Fruit fly (Drosophila melanogaster) whole organism, prepupa: Measurements from ENCODE around the gene Femcoat.

Source experiments
- Blimp-1 ChIP-seq: fragments of 200-800 bp; sonication (Bioruptor generic); optimal IDR thresholded peaks from 3 replicates; lab custom pipeline; 2017; ENCODE audit warnings: missing biosample characterization, missing genetic modification characterization, mild to moderate bottlenecking, moderate library complexity, missing genetic modification reagents
- CG10631 ChIP-seq: fragments of 200-800 bp; sonication (Bioruptor generic); optimal IDR thresholded peaks from 2 replicates; lab custom pipeline; 2016; ENCODE audit warnings: missing biosample characterization, missing genetic modification characterization
- CG11294 ChIP-seq: fragments of 200-800 bp; sonication (Bioruptor generic); IDR thresholded peaks from 2 replicates; pipeline ENCODE4 v1.3.6; 2022; ENCODE audit warnings: missing biosample characterization, missing genetic modification characterization
- CG11902 ChIP-seq: fragments of 200-800 bp; sonication (Bioruptor generic); optimal IDR thresholded peaks from 3 replicates; lab custom pipeline; 2016; ENCODE audit warnings: missing biosample characterization, missing genetic modification characterization
- CG15336 ChIP-seq: fragments of 200-800 bp; sonication (Bioruptor generic); IDR thresholded peaks from 2 replicates; pipeline ENCODE4 v1.3.6; 2022; ENCODE audit warnings: missing biosample characterization, missing genetic modification characterization
- CG1621 ChIP-seq: fragments of 200-800 bp; sonication (Bioruptor generic); optimal IDR thresholded peaks from 3 replicates; lab custom pipeline; 2018; ENCODE audit warnings: missing biosample characterization, mild to moderate bottlenecking, missing genetic modification characterization
- CG16779 ChIP-seq: fragments of 200-800 bp; sonication (Bioruptor generic); optimal IDR thresholded peaks from 3 replicates; lab custom pipeline; 2017; ENCODE audit warnings: missing biosample characterization, mild to moderate bottlenecking, missing genetic modification characterization
- CG3032 ChIP-seq: fragments of 200-800 bp; optimal IDR thresholded peaks from 2 replicates; lab custom pipeline; 2019; ENCODE audit warnings: missing biosample characterization, mild to moderate bottlenecking, missing genetic modification characterization, moderate library complexity
- CG31627 ChIP-seq: fragments of 200-800 bp; sonication (Bioruptor generic); optimal IDR thresholded peaks from 3 replicates; lab custom pipeline; 2016; ENCODE audit warnings: missing biosample characterization, missing genetic modification characterization
- CG32006 ChIP-seq: fragments of 200-800 bp; sonication (Bioruptor generic); optimal IDR thresholded peaks from 3 replicates; lab custom pipeline; 2017; ENCODE audit warnings: missing biosample characterization, mild to moderate bottlenecking, missing genetic modification characterization
- CG3919 ChIP-seq: fragments of 200-800 bp; sonication (Bioruptor generic); optimal IDR thresholded peaks from 3 replicates; lab custom pipeline; 2016; ENCODE audit warnings: missing biosample characterization, missing genetic modification characterization
- CG4318 ChIP-seq: fragments of 200-800 bp; sonication (Bioruptor generic); optimal IDR thresholded peaks from 3 replicates; lab custom pipeline; 2017; ENCODE audit warnings: missing biosample characterization, mild to moderate bottlenecking, missing genetic modification characterization
- CG6163 ChIP-seq: fragments of 200-800 bp; sonication (Bioruptor generic); IDR thresholded peaks from 3 replicates; pipeline ENCODE4 v1.3.6; 2022; ENCODE audit warnings: missing biosample characterization, missing genetic modification characterization
- CG6276 ChIP-seq: fragments of 200-800 bp; sonication (Bioruptor generic); optimal IDR thresholded peaks from 2 replicates; lab custom pipeline; 2017; ENCODE audit warnings: missing biosample characterization, mild to moderate bottlenecking, missing genetic modification characterization
- CG6808 ChIP-seq: fragments of 200-800 bp; sonication (Bioruptor generic); optimal IDR thresholded peaks from 3 replicates; lab custom pipeline; 2017; ENCODE audit warnings: missing biosample characterization, missing genetic modification characterization, mild to moderate bottlenecking, moderate library complexity, missing genetic modification reagents
- CG8119 ChIP-seq: fragments of 200-800 bp; sonication (Bioruptor generic); IDR thresholded peaks from 3 replicates; pipeline ENCODE4 v1.3.6; 2022; ENCODE audit warnings: missing biosample characterization, missing genetic modification characterization
- CG9139 ChIP-seq: fragments of 200-800 bp; sonication (Bioruptor generic); optimal IDR thresholded peaks from 3 replicates; lab custom pipeline; 2017; ENCODE audit warnings: missing biosample characterization, mild to moderate bottlenecking, missing genetic modification characterization
- Eip75B ChIP-seq: fragments of 200-800 bp; sonication (Bioruptor generic); optimal IDR thresholded peaks from 3 replicates; lab custom pipeline; 2016; ENCODE audit warnings: missing biosample characterization, missing genetic modification characterization
- Eip78C ChIP-seq: fragments of 200-800 bp; sonication (Bioruptor generic); peaks from one replicate; lab custom pipeline; 2016; ENCODE audit warnings: missing biosample characterization, missing genetic modification characterization
- Eip93F ChIP-seq: fragments of 200-800 bp; sonication (Bioruptor generic); optimal IDR thresholded peaks from 2 replicates; lab custom pipeline; 2016; ENCODE audit warnings: missing biosample characterization, mild to moderate bottlenecking, missing genetic modification characterization
- Ets96B ChIP-seq: fragments of 200-800 bp; optimal IDR thresholded peaks from 2 replicates; lab custom pipeline; 2019; ENCODE audit warnings: missing biosample characterization, mild to moderate bottlenecking, missing genetic modification characterization, moderate library complexity
- Gug ChIP-seq: fragments of 200-800 bp; sonication (Bioruptor generic); IDR thresholded peaks from 2 replicates; pipeline ENCODE4 v1.3.6; 2022; ENCODE audit warnings: missing biosample characterization, missing genetic modification characterization
- Hr39 ChIP-seq: fragments of 200-800 bp; sonication (Bioruptor generic); optimal IDR thresholded peaks from 2 replicates; lab custom pipeline; 2016; ENCODE audit warnings: missing biosample characterization, missing genetic modification characterization
- Hr4 ChIP-seq: fragments of 200-800 bp; sonication (Bioruptor generic); optimal IDR thresholded peaks from 3 replicates; lab custom pipeline; 2016; ENCODE audit warnings: missing biosample characterization, missing genetic modification characterization
- Lpt ChIP-seq: fragments of 200-800 bp; sonication (Bioruptor generic); optimal IDR thresholded peaks from 3 replicates; lab custom pipeline; 2016; ENCODE audit warnings: missing biosample characterization, missing genetic modification characterization
- Met ChIP-seq: fragments of 200-800 bp; sonication (Bioruptor generic); optimal IDR thresholded peaks from 3 replicates; lab custom pipeline; 2016; ENCODE audit warnings: missing biosample characterization, missing genetic modification characterization
- OdsH ChIP-seq: fragments of 200-800 bp; sonication (Bioruptor generic); optimal IDR thresholded peaks from 3 replicates; lab custom pipeline; 2016; ENCODE audit warnings: missing biosample characterization, missing genetic modification characterization
- Sox14 ChIP-seq: fragments of 200-800 bp; sonication (Bioruptor generic); optimal IDR thresholded peaks from 3 replicates; lab custom pipeline; 2016; ENCODE audit warnings: missing biosample characterization, missing genetic modification characterization
- Sox15 ChIP-seq: fragments of 200-800 bp; sonication (Bioruptor generic); optimal IDR thresholded peaks from 3 replicates; lab custom pipeline; 2016; ENCODE audit warnings: missing biosample characterization, missing genetic modification characterization
- achi ChIP-seq: fragments of 200-800 bp; sonication (Bioruptor generic); optimal IDR thresholded peaks from 3 replicates; lab custom pipeline; 2016; ENCODE audit warnings: missing biosample characterization, missing genetic modification characterization
- cyc ChIP-seq: fragments of 200-800 bp; sonication (Bioruptor generic); optimal IDR thresholded peaks from 3 replicates; lab custom pipeline; 2016; ENCODE audit warnings: missing biosample characterization, missing genetic modification characterization
- eg ChIP-seq: fragments of 200-800 bp; sonication (Bioruptor generic); IDR thresholded peaks from 3 replicates; pipeline ENCODE4 v1.3.6; 2022; ENCODE audit warnings: missing biosample characterization, missing genetic modification characterization
- esn ChIP-seq: fragments of 200-800 bp; sonication (Bioruptor generic); optimal IDR thresholded peaks from 2 replicates; lab custom pipeline; 2016; ENCODE audit warnings: missing biosample characterization, mild to moderate bottlenecking, missing genetic modification characterization, moderate library complexity
- fd85E ChIP-seq: fragments of 200-800 bp; sonication (Bioruptor generic); optimal IDR thresholded peaks from 3 replicates; lab custom pipeline; 2016; ENCODE audit warnings: missing biosample characterization, missing genetic modification characterization
- fkh ChIP-seq: fragments of 200-800 bp; sonication (Bioruptor generic); optimal IDR thresholded peaks from 3 replicates; lab custom pipeline; 2017; ENCODE audit warnings: missing biosample characterization, mild to moderate bottlenecking, missing genetic modification characterization, moderate library complexity
- pdm3 ChIP-seq: fragments of 200-800 bp; sonication (Bioruptor generic); optimal IDR thresholded peaks from 3 replicates; lab custom pipeline; 2016; ENCODE audit warnings: missing biosample characterization, missing genetic modification characterization
- salr ChIP-seq, 2 experiments: fragments of 200-800 bp; sonication (Bioruptor generic); optimal IDR thresholded peaks; 3 replicates each; lab custom pipeline; 2016 to 2018; ENCODE audit warnings: missing biosample characterization in 2 of 2, missing genetic modification characterization in 2 of 2, mild to moderate bottlenecking in 1 of 2
- spab ChIP-seq: fragments of 200-800 bp; sonication (Bioruptor generic); optimal IDR thresholded peaks from 2 replicates; lab custom pipeline; 2017; ENCODE audit warnings: missing biosample characterization, mild to moderate bottlenecking, missing genetic modification characterization, missing genetic modification reagents
- ss ChIP-seq, 2 experiments: fragments of 200-800 bp; sonication (Bioruptor generic); optimal IDR thresholded peaks; 2 replicates in 1 of 2; 3 replicates in 1 of 2; lab custom pipeline; 2017 to 2018; ENCODE audit warnings: mild to moderate bottlenecking in 2 of 2, missing biosample characterization in 2 of 2, missing genetic modification characterization in 2 of 2, moderate library complexity in 1 of 2
- svp ChIP-seq: fragments of 200-800 bp; sonication (Bioruptor generic); peaks from one replicate; lab custom pipeline; 2016; ENCODE audit warnings: missing biosample characterization, missing genetic modification characterization
- topi ChIP-seq: fragments of 200-800 bp; sonication (Bioruptor generic); optimal IDR thresholded peaks from 3 replicates; lab custom pipeline; 2016; ENCODE audit warnings: missing biosample characterization, missing genetic modification characterization
- vri ChIP-seq: fragments of 200-800 bp; sonication (Bioruptor generic); optimal IDR thresholded peaks from 3 replicates; lab custom pipeline; 2016; ENCODE audit warnings: missing biosample characterization, mild to moderate bottlenecking, missing genetic modification characterization

Femcoat gene

dm6 chrX:4246039-4246438, 3.4 kb upstream of the Femcoat start, which contains the start of gene Muc4B:
Muc4B (minus strand) TSS chrX:4246139.
- no peak for TF ChIP-seq vri
- no peak for TF ChIP-seq CG16779 (tag; lab: Kevin White, UChicago)
- no peak for TF ChIP-seq CG32006 (GFP tag; lab: Kevin White, UChicago)
- TF ChIP-seq Ets96B: no peak
- TF ChIP-seq Blimp-1 (GFP tag; lab: Kevin White, UChicago): no peak

dm6 chrX:4240146-4240545, 2.5 kb downstream of the Femcoat start:
- no peak for TF ChIP-seq CG6808 (GFP tag; lab: Kevin White, UChicago)
- no peak for TF ChIP-seq CG9139 (GFP tag; lab: Kevin White, UChicago)
- no peak for TF ChIP-seq CG32006 (GFP tag; lab: Kevin White, UChicago)
- TF ChIP-seq salr (GFP tag; optimal IDR thresholded peaks at IDR 0.05; lab: Kevin White, UChicago): no peak
- TF ChIP-seq Eip93F: no peak
- no peak for TF ChIP-seq CG10631 (GFP tag; lab: Kevin White, UChicago)
- no peak for TF ChIP-seq spab (GFP tag; lab: Kevin White, UChicago)
- no peak for TF ChIP-seq CG3032 (tag; lab: Kevin White, UChicago)
- no peak for TF ChIP-seq Eip75B (GFP tag; lab: Kevin White, UChicago)
- no peak for TF ChIP-seq Sox14 (GFP tag; lab: Kevin White, UChicago)
- TF ChIP-seq achi: no peak
- no peak for TF ChIP-seq fd85E
- no peak for TF ChIP-seq CG11902 (GFP tag; lab: Kevin White, UChicago)
- TF ChIP-seq esn: no peak
- no peak for TF ChIP-seq CG6276
- no peak for TF ChIP-seq CG6163
- TF ChIP-seq Gug (GFP tag; lab: Robert Waterston, UW): no peak

dm6 chrX:4225020-4225419, 17.6 kb downstream of the Femcoat start:
- no peak for TF ChIP-seq spab (GFP tag; lab: Kevin White, UChicago)
- no peak for TF ChIP-seq topi (GFP tag; lab: Kevin White, UChicago)
- no peak for TF ChIP-seq cyc (GFP tag; lab: Kevin White, UChicago)
- TF ChIP-seq Hr39 (GFP tag; lab: Kevin White, UChicago): no peak
- no peak for TF ChIP-seq CG6276
- no peak for TF ChIP-seq fkh
- TF ChIP-seq vri: no peak
- peak; percentile 36 for TF ChIP-seq svp (GFP tag; lab: Kevin White, UChicago)
- no peak for TF ChIP-seq CG31627 (GFP tag; lab: Kevin White, UChicago)
- TF ChIP-seq CG11902 (GFP tag; lab: Kevin White, UChicago): no peak
- TF ChIP-seq CG8119 (GFP tag; lab: Robert Waterston, UW): no peak
- TF ChIP-seq eg (GFP tag; lab: Robert Waterston, UW): 0 out of 3 replicates have a peak, but pooled peaks have one; percentile 15
- no peak for TF ChIP-seq OdsH (GFP tag; lab: Kevin White, UChicago)
- TF ChIP-seq Eip78C (GFP tag; lab: Kevin White, UChicago): peak; percentile 57
- TF ChIP-seq Hr4 (GFP tag; lab: Kevin White, UChicago): no peak
- TF ChIP-seq CG9139 (GFP tag; lab: Kevin White, UChicago): no peak
- TF ChIP-seq CG15336 (GFP tag; lab: Robert Waterston, UW): no peak

- no peak for TF ChIP-seq CG1621 (tag; lab: Kevin White, UChicago)
- TF ChIP-seq CG9139 (GFP tag; lab: Kevin White, UChicago): no peak
- no peak for TF ChIP-seq salr (GFP tag; optimal IDR thresholded peaks at IDR 0.05; lab: Kevin White, UChicago)
Measured at dm6 chrX:4217870-4218269, 24.8 kb downstream of the Femcoat start, which contains the start of gene CG15570. CG15570 (plus strand) TSS chrX:4218170.

- TF ChIP-seq CG31627 (GFP tag; lab: Kevin White, UChicago): no peak
- no peak for TF ChIP-seq CG6808 (GFP tag; lab: Kevin White, UChicago)
- TF ChIP-seq CG3919: no peak
- no peak for TF ChIP-seq achi
- no peak for TF ChIP-seq Gug (GFP tag; lab: Robert Waterston, UW)
- no peak for TF ChIP-seq topi (GFP tag; lab: Kevin White, UChicago)
- no peak for TF ChIP-seq Eip75B (GFP tag; lab: Kevin White, UChicago)
- no peak for TF ChIP-seq ss (GFP tag; optimal IDR thresholded peaks at IDR 0.05; lab: Kevin White, UChicago)
- TF ChIP-seq Met (GFP tag; lab: Kevin White, UChicago): no peak
- no peak for TF ChIP-seq fd85E
- TF ChIP-seq Eip78C (GFP tag; lab: Kevin White, UChicago): no peak
- TF ChIP-seq eg (GFP tag; lab: Robert Waterston, UW): no peak
- TF ChIP-seq CG3032 (tag; lab: Kevin White, UChicago): no peak
- no peak for TF ChIP-seq Lpt (GFP tag; lab: Kevin White, UChicago)
- TF ChIP-seq CG4318: no peak
- no peak for TF ChIP-seq Sox15 (GFP tag; lab: Kevin White, UChicago)
- TF ChIP-seq pdm3 (GFP tag; lab: Kevin White, UChicago): no peak
- no peak for TF ChIP-seq CG11294 (GFP tag; lab: Robert Waterston, UW)
- no peak for TF ChIP-seq CG6163
- TF ChIP-seq Ets96B: no peak
- TF ChIP-seq, all 60 proteins: peak for 0
Measured at dm6 chrX:4217294-4217693, 25.3 kb downstream of the Femcoat start, which contains the start of gene CG15571. CG15571 (minus strand) TSS chrX:4217394.
